Fruit fly (Drosophila melanogaster): ENCODE data around the gene NELF-B.

Gene NELF-B

DNA sequence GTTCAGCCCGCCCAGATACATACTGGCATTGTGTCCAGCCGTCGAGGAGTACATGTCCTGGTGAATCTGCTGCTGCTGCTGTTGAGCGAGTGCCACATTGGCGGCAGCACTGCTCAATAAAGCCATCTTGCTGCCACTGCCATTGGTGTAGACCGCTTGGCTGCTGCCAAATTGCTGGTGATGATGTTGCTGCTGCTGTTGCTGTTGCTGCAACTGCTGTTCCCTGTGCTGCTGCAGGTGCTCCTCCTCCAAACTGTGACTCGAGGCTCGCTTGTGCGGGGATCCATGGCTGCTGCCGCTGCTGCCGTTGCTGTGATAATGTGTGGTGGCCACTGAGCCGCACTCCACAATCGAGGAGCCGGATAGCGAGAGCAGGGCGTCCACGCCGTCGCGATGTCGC, 42.1 kb downstream of the NELF-B start:
- TF ChIP-seq noc (tag; optimal IDR thresholded peaks at IDR 0.05), result no peak

DNA sequence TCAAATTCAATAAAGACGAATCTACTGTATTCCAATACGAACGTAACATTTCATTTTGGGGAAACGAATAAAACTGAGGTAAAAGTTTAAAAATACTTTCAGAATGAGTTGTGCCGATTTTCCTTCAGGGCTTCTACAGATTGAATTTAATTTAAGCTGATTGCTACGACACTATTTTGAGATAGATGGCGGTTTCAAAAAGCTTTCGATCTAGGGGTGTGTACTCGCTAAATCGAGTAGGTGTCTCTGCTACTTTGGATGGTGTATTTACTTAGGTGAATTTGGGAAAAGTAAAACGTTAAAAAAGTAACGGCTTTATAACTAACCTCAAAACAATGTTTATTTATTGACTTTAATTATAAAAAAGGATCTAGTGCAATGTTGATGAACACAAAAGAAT, 49.3 kb downstream of the NELF-B start:
- no peak for TF ChIP-seq noc (tag; optimal IDR thresholded peaks at IDR 0.05)

DNA sequence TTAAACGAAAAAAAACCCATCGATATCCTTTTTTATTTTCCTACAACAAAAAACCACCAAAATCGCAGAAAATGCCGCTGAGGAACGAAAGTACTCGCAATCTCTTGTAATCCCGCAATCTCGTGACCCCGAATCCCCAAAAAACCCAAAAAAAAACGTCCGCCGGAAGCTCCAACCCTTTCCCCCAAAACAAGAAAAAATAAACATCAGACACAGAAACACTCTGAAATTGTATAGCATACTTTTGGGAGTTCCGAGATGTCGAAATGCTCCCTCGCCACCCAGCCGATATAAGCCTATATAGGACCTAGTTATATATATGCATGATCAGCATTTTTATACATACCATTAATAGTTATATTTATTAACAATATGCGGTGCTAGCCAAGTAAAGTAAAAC, 51.3 kb downstream of the NELF-B start:
- TF ChIP-seq noc (tag; optimal IDR thresholded peaks at IDR 0.05), result no peak

All from whole organism, larva.